Fruit fly (Drosophila melanogaster) whole organism, adult: ENCODE measurements around the gene NLaz.

Experiments used
- CG11617 ChIP-seq: fragments of 200-800 bp; sonication (Bioruptor generic); optimal IDR thresholded peaks from 2 replicates; lab custom pipeline; 2017; ENCODE audit warnings: mild to moderate bottlenecking, missing biosample characterization, missing genetic modification reagents, missing genetic modification characterization
- CG12768 ChIP-seq: fragments of 200-800 bp; sonication (Bioruptor generic); optimal IDR thresholded peaks from 2 replicates; lab custom pipeline; 2017; ENCODE audit warnings: missing biosample characterization, missing genetic modification characterization, mild to moderate bottlenecking, moderate library complexity, missing genetic modification reagents
- CG14711 ChIP-seq: fragments of 200-800 bp; sonication (Bioruptor generic); optimal IDR thresholded peaks from 2 replicates; lab custom pipeline; 2018; ENCODE audit warnings: missing biosample characterization, mild to moderate bottlenecking, missing genetic modification characterization, moderate library complexity
- CG1620 ChIP-seq: fragments of 200-800 bp; sonication (Bioruptor generic); optimal IDR thresholded peaks from 2 replicates; lab custom pipeline; 2016; ENCODE audit warnings: missing biosample characterization, missing genetic modification characterization
- CG33017 ChIP-seq: fragments of 200-800 bp; sonication (Bioruptor generic); optimal IDR thresholded peaks from 2 replicates; lab custom pipeline; 2018; ENCODE audit warnings: missing biosample characterization, mild to moderate bottlenecking, missing genetic modification characterization, moderate library complexity
- CG5204 ChIP-seq: fragments of 200-800 bp; sonication (Bioruptor generic); optimal IDR thresholded peaks from 2 replicates; lab custom pipeline; 2016; ENCODE audit warnings: missing biosample characterization, missing genetic modification characterization
- CG7045 ChIP-seq: fragments of 200-800 bp; sonication (Bioruptor generic); optimal IDR thresholded peaks from 2 replicates; lab custom pipeline; 2017; ENCODE audit warnings: missing biosample characterization, mild to moderate bottlenecking, missing genetic modification characterization
- CG7101 ChIP-seq: fragments of 200-800 bp; sonication (Bioruptor generic); optimal IDR thresholded peaks from 2 replicates; lab custom pipeline; 2018; ENCODE audit warnings: missing biosample characterization, mild to moderate bottlenecking, missing genetic modification characterization, moderate library complexity
- Clk ChIP-seq: fragments of 200-800 bp; sonication (Bioruptor generic); optimal IDR thresholded peaks from 2 replicates; lab custom pipeline; 2017; ENCODE audit warnings: missing biosample characterization, missing genetic modification characterization
- Crg-1 ChIP-seq: fragments of 200-800 bp; sonication (Bioruptor generic); optimal IDR thresholded peaks from 2 replicates; lab custom pipeline; 2016; ENCODE audit warnings: missing biosample characterization, missing genetic modification characterization
- Hr96 ChIP-seq: fragments of 200-800 bp; sonication (Bioruptor generic); optimal IDR thresholded peaks from 2 replicates; lab custom pipeline; 2016; ENCODE audit warnings: missing biosample characterization, missing genetic modification characterization
- Mnt ChIP-seq: fragments of 200-800 bp; sonication (Bioruptor generic); optimal IDR thresholded peaks from 2 replicates; lab custom pipeline; 2016; ENCODE audit warnings: missing biosample characterization, mild to moderate bottlenecking, missing genetic modification characterization
- bab1 ChIP-seq: fragments of 200-800 bp; sonication (Bioruptor generic); optimal IDR thresholded peaks from 3 replicates; lab custom pipeline; 2019; ENCODE audit warnings: missing biosample characterization, mild to moderate bottlenecking, missing genetic modification characterization, moderate library complexity
- cic ChIP-seq: fragments of 200-800 bp; sonication (Bioruptor generic); optimal IDR thresholded peaks from 2 replicates; lab custom pipeline; 2017; ENCODE audit warnings: missing biosample characterization, mild to moderate bottlenecking, missing genetic modification characterization, moderate library complexity
- cnc ChIP-seq, 2 experiments: fragments of >200 bp; optimal IDR thresholded peaks; 2 replicates each; lab custom pipeline; 2017
- kay ChIP-seq: fragments of 200-800 bp; sonication (Bioruptor generic); peaks from one replicate; lab custom pipeline; 2016; ENCODE audit warnings: missing biosample characterization, missing genetic modification characterization, borderline replicate concordance
- ovo ChIP-seq: fragments of 200-800 bp; sonication (Bioruptor generic); optimal IDR thresholded peaks from 2 replicates; lab custom pipeline; 2016; ENCODE audit warnings: missing biosample characterization, missing genetic modification characterization
- pad ChIP-seq: fragments of 200-800 bp; sonication (Bioruptor generic); optimal IDR thresholded peaks from 3 replicates; lab custom pipeline; 2017; ENCODE audit warnings: missing biosample characterization, missing genetic modification characterization, mild to moderate bottlenecking, moderate library complexity, missing genetic modification reagents
- tj ChIP-seq: fragments of 200-800 bp; sonication (Bioruptor generic); optimal IDR thresholded peaks from 3 replicates; lab custom pipeline; 2017; ENCODE audit warnings: missing biosample characterization, mild to moderate bottlenecking, missing genetic modification characterization, moderate library complexity
- toe ChIP-seq: fragments of 200-800 bp; sonication (Bioruptor generic); optimal IDR thresholded peaks from 2 replicates; lab custom pipeline; 2016; ENCODE audit warnings: missing biosample characterization, missing genetic modification characterization

NLaz gene

DNA sequence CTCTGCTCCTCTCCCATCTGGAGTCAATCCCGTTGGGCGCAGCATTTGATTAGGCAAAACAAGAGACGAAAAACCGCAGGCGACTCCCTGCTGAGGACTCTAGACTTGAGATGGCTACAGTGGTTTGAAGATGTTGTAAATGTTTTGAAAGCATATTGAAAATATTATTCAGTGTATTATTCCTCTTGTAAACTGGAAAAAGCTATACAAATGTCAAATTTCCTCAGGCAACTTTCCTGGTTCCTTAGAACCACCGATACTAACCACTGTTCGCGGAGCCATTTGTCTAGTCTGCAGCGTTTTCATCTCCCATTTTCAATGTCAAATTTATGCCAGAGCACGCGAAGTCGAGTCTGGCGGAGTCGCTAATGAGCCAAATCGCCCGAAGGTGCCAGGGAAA lies 41.1 kb upstream of the NLaz start:
- TF ChIP-seq CG5204 = no peak
- TF ChIP-seq toe (GFP tag; lab: Kevin White, UChicago) = no peak
- no peak for TF ChIP-seq cnc (optimal IDR thresholded peaks at IDR 0.05; lab: Kevin White, UChicago)
- no peak for TF ChIP-seq Hr96 (GFP tag; lab: Kevin White, UChicago)
- no peak for TF ChIP-seq tj (GFP tag; lab: Kevin White, UChicago)
- TF ChIP-seq Clk (GFP tag; lab: Kevin White, UChicago) = no peak
- TF ChIP-seq ovo (GFP tag; lab: Kevin White, UChicago) = no peak
- no peak for TF ChIP-seq CG11617

DNA sequence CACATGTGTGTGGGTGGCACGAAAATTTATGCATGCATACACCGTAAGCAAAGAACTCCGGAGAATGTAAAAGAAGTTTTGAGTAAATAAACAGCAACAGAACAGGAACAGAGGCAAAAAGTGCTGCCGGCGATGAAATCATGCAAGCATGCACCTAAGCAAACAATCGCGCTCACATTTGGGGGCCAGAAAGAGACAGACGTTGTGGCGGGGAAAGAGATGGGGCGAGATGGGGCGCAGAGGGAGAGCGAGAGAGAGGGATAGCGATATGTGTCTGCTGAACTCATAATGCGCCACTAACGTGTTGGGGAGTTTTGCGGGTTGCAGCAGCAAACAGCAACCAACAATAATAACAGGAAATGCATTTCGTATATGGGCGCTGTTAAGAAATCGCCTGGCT lies 37.8 kb upstream of the NLaz start:
- TF ChIP-seq cnc (optimal IDR thresholded peaks at IDR 0.05; lab: Kevin White, UChicago) (no peak), Hr96 (GFP tag; lab: Kevin White, UChicago) (no peak), tj (GFP tag; lab: Kevin White, UChicago) (no peak), CG14711 (tag; lab: Kevin White, UChicago) (no peak), CG12768 (no peak), CG7045 (no peak), bab1 (no peak), CG5204 (no peak), Mnt (GFP tag; lab: Kevin White, UChicago) (no peak), Clk (GFP tag; lab: Kevin White, UChicago) (no peak)

DNA sequence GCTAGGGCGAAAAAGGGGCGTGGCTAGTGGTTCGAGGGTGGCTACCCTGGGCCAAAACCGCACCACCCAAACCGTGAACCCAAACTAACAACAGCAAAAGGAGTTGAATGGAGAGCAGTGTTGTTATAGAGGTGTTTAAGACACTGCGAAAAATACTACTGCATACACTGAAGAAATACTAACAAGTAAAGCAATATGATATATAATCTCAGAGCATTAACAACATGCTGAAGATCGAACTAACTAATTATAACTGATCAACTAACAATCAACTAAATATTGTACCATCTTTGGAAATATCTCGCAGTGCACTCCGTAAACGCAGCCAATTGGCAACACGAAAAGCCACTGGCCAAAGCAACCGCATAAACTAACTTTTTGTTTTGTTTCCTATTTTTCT lies 32.0 kb upstream of the NLaz start:
- TF ChIP-seq Crg-1 (GFP tag; lab: Kevin White, UChicago) = no peak
- TF ChIP-seq CG11617 = no peak
- TF ChIP-seq Mnt (GFP tag; lab: Kevin White, UChicago) = no peak
- TF ChIP-seq bab1 = no peak
- TF ChIP-seq Hr96 (GFP tag; lab: Kevin White, UChicago) = no peak
- TF ChIP-seq pad (GFP tag; lab: Kevin White, UChicago) = no peak
- no peak for TF ChIP-seq tj (GFP tag; lab: Kevin White, UChicago)

DNA sequence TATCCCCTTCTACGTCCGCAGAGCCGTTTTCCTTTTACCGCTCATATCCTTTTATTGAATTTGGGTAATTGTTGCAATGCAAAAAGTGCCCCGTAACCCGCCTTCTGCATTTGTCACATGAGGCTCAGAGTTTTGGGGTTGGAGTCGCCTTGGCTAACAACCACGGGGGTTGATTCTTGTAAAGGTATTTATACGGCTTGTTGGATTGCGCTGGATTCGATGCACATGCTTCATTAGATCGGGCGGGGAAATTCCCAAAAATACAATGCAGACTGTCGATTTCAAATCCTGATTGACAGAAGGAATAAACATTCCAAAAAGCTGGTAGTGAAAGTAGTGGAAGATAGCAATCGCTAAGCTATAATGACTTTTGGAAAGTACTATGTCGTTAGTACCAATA lies 28.6 kb upstream of the NLaz start:
- no peak for TF ChIP-seq toe (GFP tag; lab: Kevin White, UChicago)
- no peak for TF ChIP-seq Clk (GFP tag; lab: Kevin White, UChicago)
- no peak for TF ChIP-seq Hr96 (GFP tag; lab: Kevin White, UChicago)
- TF ChIP-seq tj (GFP tag; lab: Kevin White, UChicago) = no peak
- no peak for TF ChIP-seq CG12768
- no peak for TF ChIP-seq cnc (optimal IDR thresholded peaks at IDR 0.05; lab: Kevin White, UChicago)
- no peak for TF ChIP-seq cic (GFP tag; lab: Kevin White, UChicago)
- TF ChIP-seq ovo (GFP tag; lab: Kevin White, UChicago) = no peak
- no peak for TF ChIP-seq Mnt (GFP tag; lab: Kevin White, UChicago)

DNA sequence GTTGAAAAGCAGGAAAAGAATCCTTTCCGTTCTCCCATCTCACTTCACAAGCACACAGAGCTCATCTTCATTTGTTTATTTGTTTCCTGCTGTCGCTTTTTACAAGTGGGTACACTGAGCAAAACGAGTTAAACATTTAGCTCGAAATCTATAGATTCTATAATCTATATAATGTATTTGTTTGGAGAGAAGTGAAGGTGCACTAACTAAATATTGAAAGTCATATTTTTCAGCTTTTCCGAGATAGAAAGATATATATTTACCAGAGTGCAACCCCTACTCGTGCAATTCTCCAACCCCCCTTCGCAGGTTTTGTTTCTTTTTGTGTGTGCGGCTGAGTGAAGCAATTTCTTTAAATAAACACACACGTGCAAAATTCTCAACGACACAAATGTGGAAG lies 26.2 kb upstream of the NLaz start:
- TF ChIP-seq toe (GFP tag; lab: Kevin White, UChicago) (no peak), CG33017 (tag; lab: Kevin White, UChicago) (no peak), CG11617 (no peak), pad (GFP tag; lab: Kevin White, UChicago) (no peak), CG14711 (tag; lab: Kevin White, UChicago) (no peak), cnc (optimal IDR thresholded peaks at IDR 0.05; lab: Kevin White, UChicago) (no peak), kay (GFP tag; lab: Kevin White, UChicago) (no peak), Clk (GFP tag; lab: Kevin White, UChicago) (no peak), CG7045 (no peak), ovo (GFP tag; lab: Kevin White, UChicago) (no peak), CG7101 (tag; lab: Kevin White, UChicago) (no peak), CG12768 (no peak), Hr96 (GFP tag; lab: Kevin White, UChicago) (no peak), Crg-1 (GFP tag; lab: Kevin White, UChicago) (no peak), CG5204 (no peak), CG1620 (GFP tag; lab: Kevin White, UChicago) (no peak), bab1 (no peak), tj (GFP tag; lab: Kevin White, UChicago) (no peak), cic (GFP tag; lab: Kevin White, UChicago) (no peak), Mnt (GFP tag; lab: Kevin White, UChicago) (no peak)

DNA sequence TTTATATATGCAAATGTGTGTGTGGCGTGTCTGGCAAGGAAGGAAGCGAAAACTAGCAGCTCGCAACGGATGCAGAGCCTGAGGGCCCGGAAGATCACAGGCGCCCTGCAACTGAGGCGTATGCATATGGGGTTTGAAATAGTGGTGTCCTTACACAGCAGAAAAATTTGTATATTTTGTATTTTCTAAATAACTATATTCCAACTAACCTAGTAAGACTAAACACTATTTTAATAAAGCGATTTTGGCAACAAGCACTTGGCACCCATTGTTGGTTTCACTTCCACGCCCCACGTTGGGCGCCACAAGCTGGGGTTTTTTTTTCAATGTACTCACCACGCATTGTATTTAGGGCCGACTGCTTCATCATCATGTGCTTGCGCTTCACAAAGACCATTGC lies 24.9 kb upstream of the NLaz start:
- TF ChIP-seq CG14711 (tag; lab: Kevin White, UChicago) = no peak
- no peak for TF ChIP-seq Hr96 (GFP tag; lab: Kevin White, UChicago)
- TF ChIP-seq CG1620 (GFP tag; lab: Kevin White, UChicago) = no peak
- no peak for TF ChIP-seq CG7101 (tag; lab: Kevin White, UChicago)
- no peak for TF ChIP-seq ovo (GFP tag; lab: Kevin White, UChicago)
- no peak for TF ChIP-seq Mnt (GFP tag; lab: Kevin White, UChicago)
- no peak for TF ChIP-seq CG12768
- no peak for TF ChIP-seq CG33017 (tag; lab: Kevin White, UChicago)
- TF ChIP-seq CG5204 = no peak
- no peak for TF ChIP-seq toe (GFP tag; lab: Kevin White, UChicago)
- TF ChIP-seq bab1 = no peak
- TF ChIP-seq cic (GFP tag; lab: Kevin White, UChicago) = no peak
- TF ChIP-seq CG11617 = no peak
- TF ChIP-seq Crg-1 (GFP tag; lab: Kevin White, UChicago) = no peak
- no peak for TF ChIP-seq CG7045

DNA sequence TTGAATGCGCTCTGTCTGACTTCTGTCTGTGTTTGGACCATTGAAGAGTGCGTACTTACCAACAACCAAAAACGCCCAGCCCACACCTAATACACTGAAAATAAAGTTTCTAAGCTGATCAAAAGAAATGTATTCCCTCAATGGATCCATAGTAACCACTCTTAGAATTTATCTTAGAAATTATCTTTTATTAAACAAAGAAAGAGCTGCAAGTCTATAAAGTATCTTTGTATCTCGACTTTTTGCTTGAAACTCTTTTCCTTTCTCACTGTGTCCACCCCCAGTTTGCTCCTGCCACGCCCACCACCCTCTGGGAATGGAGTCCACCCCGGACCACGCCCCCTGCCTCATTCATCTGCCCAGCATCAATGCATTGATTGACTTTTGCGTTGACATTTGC lies 16.0 kb upstream of the NLaz start:
- no peak for TF ChIP-seq Hr96 (GFP tag; lab: Kevin White, UChicago)
- TF ChIP-seq Crg-1 (GFP tag; lab: Kevin White, UChicago) = no peak
- TF ChIP-seq CG11617 = no peak
- no peak for TF ChIP-seq Mnt (GFP tag; lab: Kevin White, UChicago)
- no peak for TF ChIP-seq CG7101 (tag; lab: Kevin White, UChicago)
- no peak for TF ChIP-seq tj (GFP tag; lab: Kevin White, UChicago)
